Worm (Caenorhabditis elegans): ENCODE measurements around the gene K09H11.11.

The K09H11.11 gene

ce11 chrV:5768292-5768695 lies 13.2 kb upstream of the K09H11.11 start:
- TF ChIP-seq snpc-4 (tag; optimal IDR thresholded peaks at IDR 0.05) (no peak), mls-2 (tag; optimal IDR thresholded peaks at IDR 0.05) (no peak), zip-8 (tag; optimal IDR thresholded peaks at IDR 0.05) (no peak), bed-3 (GFP tag; optimal IDR thresholded peaks at IDR 0.05) (no peak), ceh-83 (GFP tag; optimal IDR thresholded peaks at IDR 0.05) (no peak), nhr-2 (tag; optimal IDR thresholded peaks at IDR 0.05) (no peak), drap-1 (GFP tag; optimal IDR thresholded peaks at IDR 0.05) (no peak), ham-2 (GFP tag; optimal IDR thresholded peaks at IDR 0.05) (no peak), lsy-2 (tag; optimal IDR thresholded peaks at IDR 0.05) (no peak), mab-5 (tag; optimal IDR thresholded peaks at IDR 0.05) (no peak), flh-1 (GFP tag; optimal IDR thresholded peaks at IDR 0.05) (no peak), ces-1 (GFP tag; optimal IDR thresholded peaks at IDR 0.05) (no peak), elt-3 (tag; optimal IDR thresholded peaks at IDR 0.05) (no peak), tbx-8 (GFP tag; optimal IDR thresholded peaks at IDR 0.05) (no peak), unc-62 (GFP tag; optimal IDR thresholded peaks at IDR 0.05) (no peak)

- TF ChIP-seq lin-32 (GFP tag; optimal IDR thresholded peaks at IDR 0.05), result no peak
- no peak for TF ChIP-seq nhr-237 (tag; optimal IDR thresholded peaks at IDR 0.05)
- no peak for TF ChIP-seq sptf-1 (tag; optimal IDR thresholded peaks at IDR 0.05)
- TF ChIP-seq sem-2 (GFP tag; optimal IDR thresholded peaks at IDR 0.05), result no peak
- no peak for TF ChIP-seq nhr-2 (tag; optimal IDR thresholded peaks at IDR 0.05)
- TF ChIP-seq M03D4.4 (tag; optimal IDR thresholded peaks at IDR 0.05), result no peak
- TF ChIP-seq unc-39 (tag; optimal IDR thresholded peaks at IDR 0.05), result no peak
- TF ChIP-seq cnd-1 (tag; optimal IDR thresholded peaks at IDR 0.05), result no peak
These were observed 10.0 kb upstream of the K09H11.11 start, which contains the start of gene pgph-2 for ce11 chrV:5765081-5765480. TSS of gene pgph-2 (plus strand) at chrV:5765127.

DNA sequence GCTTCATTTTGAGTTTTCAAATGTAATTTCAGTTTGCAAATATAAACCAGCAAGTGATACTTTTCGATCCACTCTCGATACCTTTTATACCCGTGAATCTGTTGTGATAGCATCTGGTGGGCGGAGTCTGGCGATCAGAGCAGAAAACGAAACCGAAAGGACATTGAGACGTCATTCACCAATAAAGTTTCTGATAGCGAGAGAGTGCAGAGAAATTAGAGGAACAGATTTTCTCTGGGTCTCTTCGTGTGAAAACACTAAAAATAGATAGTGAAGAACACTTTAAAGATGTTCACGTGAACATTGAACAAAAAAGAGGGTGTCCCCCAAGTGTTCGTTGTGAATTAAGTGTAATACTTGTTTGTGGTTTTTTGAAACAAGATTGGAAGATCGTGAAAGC lies 8.7 kb upstream of the K09H11.11 start, which contains the start of gene pgph-3:
pgph-3 (minus strand) TSS at position 60 of the 400 bp plus-strand sequence.
- no peak for TF ChIP-seq ztf-11 (tag; optimal IDR thresholded peaks at IDR 0.05)
- no peak for TF ChIP-seq flh-1 (GFP tag; optimal IDR thresholded peaks at IDR 0.05)
- peak; percentile 46 for TF ChIP-seq blmp-1 (tag; optimal IDR thresholded peaks at IDR 0.05)
- TF ChIP-seq unc-120 (tag; optimal IDR thresholded peaks at IDR 0.05; ENCODE audit: poor library complexity, severe bottlenecking), result peak; percentile 40
- no peak for TF ChIP-seq tbx-8 (GFP tag; optimal IDR thresholded peaks at IDR 0.05)
- TF ChIP-seq sptf-1 (tag; optimal IDR thresholded peaks at IDR 0.05), result no peak
- no peak for TF ChIP-seq mep-1 (tag; optimal IDR thresholded peaks at IDR 0.05)
- TF ChIP-seq drap-1 (GFP tag; optimal IDR thresholded peaks at IDR 0.05), result no peak

DNA sequence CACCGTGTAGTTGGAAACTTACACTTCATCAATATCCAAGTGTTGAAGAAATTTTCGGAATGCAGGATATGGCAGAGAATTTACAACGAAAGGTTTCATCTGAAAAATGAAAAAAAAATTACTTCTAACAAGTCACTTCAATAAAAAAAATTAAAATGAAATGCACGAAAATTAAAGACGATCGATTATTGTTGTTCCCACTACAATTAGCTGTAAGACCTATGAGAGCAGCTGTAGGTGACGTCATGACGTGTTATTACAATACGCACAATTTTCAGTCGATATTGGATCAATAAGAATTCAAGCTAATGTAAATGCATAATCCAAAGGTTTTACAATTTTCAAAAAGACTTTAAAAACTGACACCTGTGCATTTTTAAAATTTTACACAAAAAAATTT lies 5.1 kb upstream of the K09H11.11 start, which contains the start of gene C53A3.1:
C53A3.1 (minus strand) TSS at position 101 of the 400 bp plus-strand sequence.
- TF ChIP-seq ceh-83 (GFP tag; optimal IDR thresholded peaks at IDR 0.05), result no peak
- TF ChIP-seq elt-1 (tag; optimal IDR thresholded peaks at IDR 0.05; ENCODE audit: borderline replicate concordance, insufficient read depth), result no peak
- no peak for TF ChIP-seq sptf-1 (tag; optimal IDR thresholded peaks at IDR 0.05)
- TF ChIP-seq blmp-1 (tag; optimal IDR thresholded peaks at IDR 0.05), result no peak
- TF ChIP-seq cnd-1 (tag; optimal IDR thresholded peaks at IDR 0.05), result no peak
- no peak for TF ChIP-seq lin-32 (GFP tag; optimal IDR thresholded peaks at IDR 0.05)
- TF ChIP-seq pha-4 (tag; optimal IDR thresholded peaks at IDR 0.05), result no peak
- TF ChIP-seq drap-1 (GFP tag; optimal IDR thresholded peaks at IDR 0.05), result no peak
- no peak for TF ChIP-seq mep-1 (tag; optimal IDR thresholded peaks at IDR 0.05)
- TF ChIP-seq mls-2 (tag; optimal IDR thresholded peaks at IDR 0.05), result no peak
- no peak for TF ChIP-seq unc-120 (tag; optimal IDR thresholded peaks at IDR 0.05; ENCODE audit: poor library complexity, severe bottlenecking)
- no peak for TF ChIP-seq sem-2 (GFP tag; optimal IDR thresholded peaks at IDR 0.05)
- TF ChIP-seq nhr-28 (tag; optimal IDR thresholded peaks at IDR 0.05), result no peak

ce11 chrV:5758780-5759179 lies 3.7 kb upstream of the K09H11.11 start, which contains the start of gene C53A3.4:
TSS of gene C53A3.4 (minus strand) at chrV:5758880.
- TF ChIP-seq nhr-12 (tag; optimal IDR thresholded peaks at IDR 0.05), result no peak
- TF ChIP-seq cnd-1 (tag; optimal IDR thresholded peaks at IDR 0.05), result no peak
- TF ChIP-seq mep-1 (tag; optimal IDR thresholded peaks at IDR 0.05), result no peak
- TF ChIP-seq nhr-2 (tag; optimal IDR thresholded peaks at IDR 0.05), result no peak
- TF ChIP-seq nhr-28 (tag; optimal IDR thresholded peaks at IDR 0.05), result no peak
- no peak for TF ChIP-seq flh-1 (GFP tag; optimal IDR thresholded peaks at IDR 0.05)
- no peak for TF ChIP-seq ces-1 (GFP tag; optimal IDR thresholded peaks at IDR 0.05)
- TF ChIP-seq unc-39 (tag; optimal IDR thresholded peaks at IDR 0.05), result no peak
- no peak for TF ChIP-seq sem-2 (GFP tag; optimal IDR thresholded peaks at IDR 0.05)
- no peak for TF ChIP-seq elt-1 (tag; optimal IDR thresholded peaks at IDR 0.05; ENCODE audit: borderline replicate concordance, insufficient read depth)
- no peak for TF ChIP-seq ham-2 (GFP tag; optimal IDR thresholded peaks at IDR 0.05)
- TF ChIP-seq lin-13 (tag; optimal IDR thresholded peaks at IDR 0.05), result no peak
- no peak for TF ChIP-seq blmp-1 (tag; optimal IDR thresholded peaks at IDR 0.05)
- TF ChIP-seq M03D4.4 (tag; optimal IDR thresholded peaks at IDR 0.05), result no peak

Measured in whole organism, mixed stage, embryonic.